Worm (Caenorhabditis elegans) whole organism, L4 larva: ENCODE results near the gene Y56A3A.41.
A peak's percentile ranks its signal among the peaks of the same experiment; 100 is the strongest.

Experiments used
- ceh-20 ChIP-seq: fragments of 200-800 bp; sonication (Bioruptor generic); IDR thresholded peaks from 2 replicates; pipeline ENCODE4 v1.3.6; 2022; ENCODE audit warnings: missing genetic modification reagents, missing genetic modification characterization, missing compliant biosample characterization
- ceh-28 ChIP-seq: fragments of 150-350 bp; optimal IDR thresholded peaks from 2 replicates; lab custom pipeline; 2014; ENCODE audit warnings: missing biosample characterization, missing genetic modification reagents, missing genetic modification characterization
- ceh-62 ChIP-seq: sonication (generic microtip); optimal IDR thresholded peaks from 2 replicates; lab custom pipeline; 2017; ENCODE audit warnings: missing biosample characterization, missing genetic modification characterization
- dve-1 ChIP-seq: sonication (generic microtip); optimal IDR thresholded peaks from 2 replicates; lab custom pipeline; 2017; ENCODE audit warnings: antibody characterized with exemption, mild to moderate bottlenecking, missing genetic modification characterization, missing compliant biosample characterization; ENCODE audit not compliant: insufficient read depth
- egl-27 ChIP-seq: sonication (generic microtip); optimal IDR thresholded peaks from 3 replicates; lab custom pipeline; 2017; ENCODE audit warnings: missing biosample characterization, missing genetic modification reagents, missing genetic modification characterization
- lin-29 ChIP-seq: fragments of 200-800 bp; sonication (Bioruptor generic); IDR thresholded peaks from 2 replicates; pipeline ENCODE4 v1.3.6; 2022; ENCODE audit warnings: missing genetic modification reagents, missing genetic modification characterization, missing compliant biosample characterization
- mdl-1 ChIP-seq, 2 experiments: fragments of 150-350 bp in 1 of 2; sonication (generic microtip) in 1 of 2; optimal IDR thresholded peaks; 2 replicates each; lab custom pipeline; 2014 to 2017; ENCODE audit warnings: missing biosample characterization in 2 of 2, missing genetic modification characterization in 2 of 2
- nhr-10 ChIP-seq: fragments of 150-350 bp; optimal IDR thresholded peaks from 2 replicates; lab custom pipeline; 2014; ENCODE audit warnings: missing biosample characterization, missing genetic modification characterization
- nhr-25 ChIP-seq: sonication (generic microtip); optimal IDR thresholded peaks from 2 replicates; lab custom pipeline; 2017; ENCODE audit warnings: missing genetic modification characterization, mild to moderate bottlenecking, missing compliant biosample characterization, antibody characterized with exemption, moderate library complexity, borderline replicate concordance; ENCODE audit not compliant: insufficient read depth
- pha-4 ChIP-seq, 2 experiments: fragments of 150-350 bp in 1 of 2; fragments of 200-800 bp in 1 of 2; sonication (Bioruptor generic) in 1 of 2; IDR thresholded peaks in 1 of 2; optimal IDR thresholded peaks in 1 of 2; 2 replicates each; pipeline versions ENCODE4 v1.3.6 to Lab custom; 2014 to 2022; ENCODE audit warnings: missing genetic modification characterization in 2 of 2, missing genetic modification reagents in 2 of 2, missing biosample characterization in 1 of 2, missing compliant biosample characterization in 1 of 2
- unc-62 ChIP-seq, 3 experiments: fragments of 150-350 bp in 1 of 3; sonication (generic microtip); optimal IDR thresholded peaks in 2 of 3; peaks in 1 of 3; 1 replicate in 1 of 3; 2 replicates in 2 of 3; lab custom pipeline; 2014 to 2017; ENCODE audit warnings: missing biosample characterization in 3 of 3, missing genetic modification characterization in 3 of 3, missing genetic modification reagents in 3 of 3, missing genotype in 1 of 3

ce11 chrIII:11881549-11881948 lies 11.3 kb downstream of the Y56A3A.41 start:
- TF ChIP-seq mdl-1 (tag; optimal IDR thresholded peaks at IDR 0.05; lab: Kevin White, UChicago) (no peak), pha-4 (GFP tag; IDR thresholded peaks at IDR 0.05; lab: Robert Waterston, UW) (no peak), pha-4 (tag; optimal IDR thresholded peaks at IDR 0.05; lab: Kevin White, UChicago) (no peak), nhr-25 (no peak), egl-27 (no peak), dve-1 (tag; lab: Kevin White, UChicago) (peak; percentile 85), ceh-62 (tag; lab: Kevin White, UChicago) (no peak), ceh-28 (tag; lab: Kevin White, UChicago) (no peak), lin-29 (GFP tag; lab: Robert Waterston, UW) (no peak), ceh-20 (GFP tag; lab: Robert Waterston, UW) (no peak), unc-62 (GFP tag; optimal IDR thresholded peaks at IDR 0.05 in 1 of 2; lab: Kevin White, UChicago) (peak in 1 of 2 experiments; percentile 41), unc-62 (tag; optimal IDR thresholded peaks at IDR 0.05; lab: Kevin White, UChicago) (no peak), nhr-10 (no peak)
